Fruit fly (Drosophila melanogaster) whole organism, embryonic: Measurements from ENCODE around the gene CG14803.

Experiments used
- CG1024 ChIP-seq: fragments of 200-800 bp; sonication (Bioruptor generic); IDR thresholded peaks from 2 replicates; pipeline ENCODE4 v1.3.6; 2022; ENCODE audit warnings: missing biosample characterization, missing genetic modification characterization
- CG10654 ChIP-seq: fragments of 200-800 bp; sonication (Bioruptor generic); optimal IDR thresholded peaks from 2 replicates; lab custom pipeline; 2016; ENCODE audit warnings: missing biosample characterization, missing genetic modification characterization
- CG12155 ChIP-seq: fragments of 200-800 bp; sonication (Bioruptor generic); optimal IDR thresholded peaks from 3 replicates; lab custom pipeline; 2016; ENCODE audit warnings: missing biosample characterization, missing genetic modification characterization
- CG1233 ChIP-seq: fragments of 200-800 bp; sonication (Bioruptor generic); optimal IDR thresholded peaks from 4 replicates; lab custom pipeline; 2018; ENCODE audit warnings: missing biosample characterization, mild to moderate bottlenecking, missing genetic modification characterization
- CG12942 ChIP-seq: fragments of 200-800 bp; sonication (Bioruptor generic); optimal IDR thresholded peaks from 3 replicates; lab custom pipeline; 2016; ENCODE audit warnings: missing biosample characterization, missing genetic modification characterization
- CG13123 ChIP-seq: fragments of 200-800 bp; sonication (Bioruptor generic); optimal IDR thresholded peaks from 2 replicates; lab custom pipeline; 2016; ENCODE audit warnings: missing biosample characterization, missing genetic modification characterization
- CG13424 ChIP-seq: fragments of 200-800 bp; sonication (Bioruptor generic); optimal IDR thresholded peaks from 2 replicates; lab custom pipeline; 2019; ENCODE audit warnings: missing biosample characterization, mild to moderate bottlenecking, missing genetic modification characterization, moderate library complexity
- CG14441 ChIP-seq: fragments of 200-800 bp; sonication (Bioruptor generic); IDR thresholded peaks from 2 replicates; pipeline ENCODE4 v1.3.6; 2022; ENCODE audit warnings: missing biosample characterization, missing genetic modification characterization
- CG15073 ChIP-seq: fragments of 200-800 bp; sonication (Bioruptor generic); optimal IDR thresholded peaks from 2 replicates; lab custom pipeline; 2016; ENCODE audit warnings: missing biosample characterization, missing genetic modification characterization
- CG15601 ChIP-seq: fragments of 200-800 bp; sonication (Bioruptor generic); optimal IDR thresholded peaks from 3 replicates; lab custom pipeline; 2019; ENCODE audit warnings: missing biosample characterization, mild to moderate bottlenecking, missing genetic modification characterization, moderate library complexity
- CG1792 ChIP-seq: fragments of 200-800 bp; sonication (Bioruptor generic); optimal IDR thresholded peaks from 2 replicates; lab custom pipeline; 2016; ENCODE audit warnings: missing biosample characterization, missing genetic modification characterization
- CG18262 ChIP-seq: fragments of 200-800 bp; optimal IDR thresholded peaks from 3 replicates; lab custom pipeline; 2019; ENCODE audit warnings: missing biosample characterization, mild to moderate bottlenecking, missing genetic modification characterization, moderate library complexity
- CG3163 ChIP-seq: fragments of 200-800 bp; sonication (Bioruptor generic); optimal IDR thresholded peaks from 3 replicates; lab custom pipeline; 2016; ENCODE audit warnings: missing biosample characterization, missing genetic modification characterization
- CG33557 ChIP-seq: fragments of 200-800 bp; sonication (Bioruptor generic); optimal IDR thresholded peaks from 2 replicates; lab custom pipeline; 2019; ENCODE audit warnings: missing biosample characterization, mild to moderate bottlenecking, missing genetic modification characterization, moderate library complexity
- CG3726 ChIP-seq: fragments of 200-800 bp; sonication (Bioruptor generic); IDR thresholded peaks from 3 replicates; pipeline ENCODE4, ENCODE4 v1.3.6; 2022; ENCODE audit warnings: missing biosample characterization, missing genetic modification characterization
- CG6272 ChIP-seq: fragments of 200-800 bp; sonication (Bioruptor generic); IDR thresholded peaks from 2 replicates; pipeline ENCODE4 v1.3.6; 2022; ENCODE audit warnings: missing biosample characterization, missing genetic modification characterization
- CG6689 ChIP-seq: fragments of 200-800 bp; sonication (Bioruptor generic); IDR thresholded peaks from 2 replicates; pipeline ENCODE4 v1.3.6; 2022; ENCODE audit warnings: missing biosample characterization, missing genetic modification characterization
- CG6813 ChIP-seq: fragments of 200-800 bp; sonication (Bioruptor generic); optimal IDR thresholded peaks from 2 replicates; lab custom pipeline; 2017; ENCODE audit warnings: missing biosample characterization, missing genetic modification characterization, mild to moderate bottlenecking, moderate library complexity, missing genetic modification reagents
- CG7372 ChIP-seq: fragments of 200-800 bp; sonication (Bioruptor generic); IDR thresholded peaks from 2 replicates; pipeline ENCODE4 v1.3.6; 2022; ENCODE audit warnings: missing biosample characterization, missing genetic modification characterization
- CG8290 ChIP-seq, 3 experiments: fragments of 200-800 bp; sonication (Bioruptor generic); optimal IDR thresholded peaks; 2 replicates each; lab custom pipeline; 2016 to 2019; ENCODE audit warnings: missing biosample characterization in 3 of 3, missing genetic modification characterization in 3 of 3, mild to moderate bottlenecking in 2 of 3, moderate library complexity in 1 of 3
- CG8359 ChIP-seq: fragments of 200-800 bp; sonication (Bioruptor generic); optimal IDR thresholded peaks from 2 replicates; lab custom pipeline; 2017; ENCODE audit warnings: missing biosample characterization, mild to moderate bottlenecking, missing genetic modification characterization, borderline replicate concordance
- CG9797 ChIP-seq: fragments of 200-800 bp; sonication (Bioruptor generic); optimal IDR thresholded peaks from 3 replicates; lab custom pipeline; 2018; ENCODE audit warnings: missing biosample characterization, mild to moderate bottlenecking, missing genetic modification characterization
- CHES-1-like ChIP-seq: fragments of 200-800 bp; sonication (Bioruptor generic); optimal IDR thresholded peaks from 2 replicates; lab custom pipeline; 2016; ENCODE audit warnings: missing biosample characterization, missing genetic modification characterization
- Hey ChIP-seq: fragments of 200-800 bp; sonication (Bioruptor generic); optimal IDR thresholded peaks from 3 replicates; lab custom pipeline; 2018; ENCODE audit warnings: missing biosample characterization, mild to moderate bottlenecking, missing genetic modification characterization
- HmgZ ChIP-seq: fragments of 200-800 bp; sonication (Bioruptor generic); optimal IDR thresholded peaks from 2 replicates; lab custom pipeline; 2018; ENCODE audit warnings: missing biosample characterization, mild to moderate bottlenecking, missing genetic modification characterization
- Lim3 ChIP-seq: fragments of 200-800 bp; sonication (Bioruptor generic); IDR thresholded peaks from 2 replicates; pipeline ENCODE4 v1.3.6; 2022; ENCODE audit warnings: missing biosample characterization, missing genetic modification characterization
- Lpt ChIP-seq: fragments of >200 bp; optimal IDR thresholded peaks from 2 replicates; lab custom pipeline; 2018; ENCODE audit warnings: missing biosample characterization, missing genetic modification characterization
- MBD-R2 ChIP-seq: fragments of 200-800 bp; sonication (Bioruptor generic); IDR thresholded peaks from 2 replicates; pipeline ENCODE4 v1.3.6; 2022; ENCODE audit warnings: missing biosample characterization, missing genetic modification characterization
- Mrtf ChIP-seq: fragments of 200-800 bp; sonication (Bioruptor generic); IDR thresholded peaks from 3 replicates; pipeline ENCODE4 v1.3.6; 2022; ENCODE audit warnings: missing biosample characterization, missing genetic modification characterization
- Nf-YA ChIP-seq: fragments of 200-800 bp; sonication (Bioruptor generic); IDR thresholded peaks from 2 replicates; pipeline ENCODE4 v1.3.6; 2022; ENCODE audit warnings: missing biosample characterization, missing genetic modification characterization
- Nf-YB ChIP-seq: fragments of 200-800 bp; sonication (Bioruptor generic); optimal IDR thresholded peaks from 3 replicates; lab custom pipeline; 2019; ENCODE audit warnings: missing biosample characterization, mild to moderate bottlenecking, missing genetic modification characterization, moderate library complexity
- Optix ChIP-seq: fragments of 200-800 bp; sonication (Bioruptor generic); IDR thresholded peaks from 3 replicates; pipeline ENCODE4 v1.3.6; 2022; ENCODE audit warnings: missing biosample characterization, missing genetic modification characterization
- Rx ChIP-seq: fragments of 200-800 bp; sonication (Bioruptor generic); IDR thresholded peaks from 2 replicates; pipeline ENCODE4 v1.3.6; 2022; ENCODE audit warnings: missing biosample characterization, missing genetic modification characterization
- ash1 ChIP-seq: fragments of 200-800 bp; sonication (Bioruptor generic); optimal IDR thresholded peaks from 2 replicates; lab custom pipeline; 2018; ENCODE audit warnings: missing biosample characterization, mild to moderate bottlenecking, missing genetic modification characterization
- bigmax ChIP-seq: fragments of 200-800 bp; sonication (Bioruptor generic); optimal IDR thresholded peaks from 2 replicates; lab custom pipeline; 2018; ENCODE audit warnings: missing biosample characterization, mild to moderate bottlenecking, missing genetic modification characterization
- br ChIP-seq: fragments of >200 bp; optimal IDR thresholded peaks from 2 replicates; lab custom pipeline; 2017
- cwo ChIP-seq: fragments of 200-800 bp; sonication (Bioruptor generic); optimal IDR thresholded peaks from 3 replicates; lab custom pipeline; 2017; ENCODE audit warnings: missing biosample characterization, missing genetic modification characterization, mild to moderate bottlenecking, moderate library complexity, missing genetic modification reagents
- dati ChIP-seq: fragments of 200-800 bp; sonication (Bioruptor generic); IDR thresholded peaks from 2 replicates; pipeline ENCODE4 v1.3.6; 2022; ENCODE audit warnings: missing biosample characterization, missing genetic modification characterization
- dimm ChIP-seq: fragments of 200-800 bp; sonication (Bioruptor generic); IDR thresholded peaks from 2 replicates; pipeline ENCODE4 v1.3.6; 2022; ENCODE audit warnings: missing biosample characterization, missing genetic modification characterization
- dysf ChIP-seq: fragments of 200-800 bp; sonication (Bioruptor generic); IDR thresholded peaks from 3 replicates; pipeline ENCODE4 v1.3.6; 2022; ENCODE audit warnings: missing biosample characterization, missing genetic modification characterization
- eyg ChIP-seq: fragments of 200-800 bp; sonication (Bioruptor generic); optimal IDR thresholded peaks from 3 replicates; lab custom pipeline; 2016; ENCODE audit warnings: missing biosample characterization, missing genetic modification characterization
- gcm2 ChIP-seq: fragments of 200-800 bp; sonication (Bioruptor generic); optimal IDR thresholded peaks from 2 replicates; lab custom pipeline; 2016; ENCODE audit warnings: missing biosample characterization, missing genetic modification characterization
- grau ChIP-seq: fragments of 200-800 bp; optimal IDR thresholded peaks from 3 replicates; lab custom pipeline; 2019; ENCODE audit warnings: missing biosample characterization, mild to moderate bottlenecking, missing genetic modification characterization, moderate library complexity
- gt ChIP-seq: fragments of 200-800 bp; sonication (Bioruptor generic); IDR thresholded peaks from 2 replicates; pipeline ENCODE4 v1.3.6; 2022; ENCODE audit warnings: missing biosample characterization, missing genetic modification characterization
- lbe ChIP-seq: fragments of 200-800 bp; sonication (Bioruptor generic); optimal IDR thresholded peaks from 2 replicates; lab custom pipeline; 2016; ENCODE audit warnings: missing biosample characterization, mild to moderate bottlenecking, missing genetic modification characterization
- lov ChIP-seq, 2 experiments: fragments of 200-800 bp in 1 of 2; fragments of >200 bp in 1 of 2; sonication (Bioruptor generic) in 1 of 2; IDR thresholded peaks in 1 of 2; optimal IDR thresholded peaks in 1 of 2; 2 replicates in 1 of 2; 3 replicates in 1 of 2; pipeline versions ENCODE4 v1.3.6 to Lab custom; 2017 to 2022; ENCODE audit warnings: missing biosample characterization in 1 of 2, missing genetic modification characterization in 1 of 2
- pb ChIP-seq: fragments of 200-800 bp; sonication (Bioruptor generic); optimal IDR thresholded peaks from 3 replicates; lab custom pipeline; 2016; ENCODE audit warnings: missing biosample characterization, missing genetic modification characterization
- salm ChIP-seq: fragments of 200-800 bp; sonication (Bioruptor generic); optimal IDR thresholded peaks from 2 replicates; lab custom pipeline; 2018; ENCODE audit warnings: missing biosample characterization, mild to moderate bottlenecking, missing genetic modification characterization
- stc ChIP-seq: fragments of 200-800 bp; sonication (Bioruptor generic); IDR thresholded peaks from 2 replicates; pipeline ENCODE4 v1.3.6; 2022; ENCODE audit warnings: missing biosample characterization, missing genetic modification characterization
- zfh2 ChIP-seq: fragments of 200-800 bp; sonication (Bioruptor generic); optimal IDR thresholded peaks from 2 replicates; lab custom pipeline; 2016; ENCODE audit warnings: missing biosample characterization, missing genetic modification characterization

CG14803 gene

dm6 chrX:1877107-1877736, 8.6 kb downstream of the CG14803 start, which contains the start of the genes CG14817 and CG14805 (continued):
- TF ChIP-seq stc (GFP tag; lab: Robert Waterston, UW), result peak; percentile 54
- TF ChIP-seq CG10654 (GFP tag; lab: Kevin White, UChicago), result peak; percentile 23
- no peak for TF ChIP-seq CG12155
- peak; percentile 47 for TF ChIP-seq CG13424
- no peak for TF ChIP-seq CG1792 (GFP tag; lab: Kevin White, UChicago)
- TF ChIP-seq cwo (GFP tag; lab: Kevin White, UChicago), result peak; percentile 38
- peak; percentile 74 for TF ChIP-seq CG15601 (tag; lab: Kevin White, UChicago)
- TF ChIP-seq dati (GFP tag; lab: Robert Waterston, UW), result no peak
- peak; percentile 75 for TF ChIP-seq MBD-R2 (GFP tag; lab: Robert Waterston, UW)
- TF ChIP-seq CG1024 (GFP tag; lab: Robert Waterston, UW), result no peak
- no peak for TF ChIP-seq CG6272 (GFP tag; lab: Robert Waterston, UW)
- no peak for TF ChIP-seq gcm2
- no peak for TF ChIP-seq Nf-YA
- peak; percentile 89 for TF ChIP-seq CG6813 (GFP tag; lab: Kevin White, UChicago)
- 0 out of 3 replicates have a peak, but pooled peaks have one; percentile 8 for TF ChIP-seq Mrtf
- TF ChIP-seq grau (tag; lab: Kevin White, UChicago), result peak; percentile 66
- TF ChIP-seq Optix (GFP tag; lab: Robert Waterston, UW), result 0 out of 3 replicates have a peak, but pooled peaks have one; percentile 22
- TF ChIP-seq Nf-YB (GFP tag; lab: Kevin White, UChicago), result peak; percentile 51
- TF ChIP-seq dysf (GFP tag; lab: Robert Waterston, UW), result peak; percentile 53; the same call in 1 of the 3 replicates
- peak; percentile 10 for TF ChIP-seq CG13123
- TF ChIP-seq CG3163 (GFP tag; lab: Kevin White, UChicago), result no peak
- TF ChIP-seq CG12942, result no peak
- TF ChIP-seq dimm (GFP tag; lab: Robert Waterston, UW), result no peak
- no peak for TF ChIP-seq CG3726 (GFP tag; lab: Robert Waterston, UW)
- TF ChIP-seq bigmax, result peak; percentile 51
- TF ChIP-seq pb (GFP tag; lab: Kevin White, UChicago), result peak; percentile 2
- no peak for TF ChIP-seq Hey (tag; lab: Kevin White, UChicago)
- TF ChIP-seq CG14441, result no peak
- no peak for TF ChIP-seq Lpt
- TF ChIP-seq CG33557 (GFP tag; lab: Kevin White, UChicago), result peak; percentile 70
- TF ChIP-seq CG7372 (GFP tag; lab: Robert Waterston, UW), result no peak
- no peak for TF ChIP-seq eyg (GFP tag; lab: Kevin White, UChicago)
- TF ChIP-seq lbe (GFP tag; lab: Kevin White, UChicago), result peak; percentile 62
- TF ChIP-seq CG6689 (GFP tag; lab: Robert Waterston, UW), result 0 out of 2 replicates have a peak, but pooled peaks have one; percentile 19
- TF ChIP-seq lov (optimal IDR thresholded peaks at IDR 0.05; lab: Kevin White, UChicago), result no peak
- TF ChIP-seq lov (GFP tag; IDR thresholded peaks at IDR 0.05; lab: Robert Waterston, UW), result peak; percentile 71; the same call in 1 of the 3 replicates
- peak; percentile 76 for TF ChIP-seq HmgZ (tag; lab: Kevin White, UChicago)
- TF ChIP-seq br (lab: Kevin White, UChicago), result no peak
- TF ChIP-seq ash1 (GFP tag; lab: Kevin White, UChicago), result peak; percentile 85
- TF ChIP-seq CHES-1-like (GFP tag; lab: Kevin White, UChicago), result peak; percentile 41
- no peak for TF ChIP-seq gt (GFP tag; lab: Robert Waterston, UW)
- peak; percentile 72 for TF ChIP-seq CG9797 (GFP tag; lab: Kevin White, UChicago)
- TF ChIP-seq CG8290 (GFP tag; optimal IDR thresholded peaks at IDR 0.05; lab: Kevin White, UChicago), result peak; percentile 27
- peak in 1 of 2 experiments; percentile 59 for TF ChIP-seq CG8290 (tag; optimal IDR thresholded peaks at IDR 0.05; lab: Kevin White, UChicago)
- TF ChIP-seq Lim3 (GFP tag; lab: Robert Waterston, UW), result no peak
- peak; percentile 58 for TF ChIP-seq CG18262
- TF ChIP-seq CG1233 (GFP tag; lab: Kevin White, UChicago), result peak; percentile 83
- TF ChIP-seq Rx (GFP tag; lab: Robert Waterston, UW), result 0 out of 2 replicates have a peak, but pooled peaks have one; percentile 25
- TF ChIP-seq CG15073 (GFP tag; lab: Kevin White, UChicago), result no peak
- no peak for TF ChIP-seq zfh2 (GFP tag; lab: Kevin White, UChicago)
- peak; percentile 70 for TF ChIP-seq salm (tag; lab: Kevin White, UChicago)
- peak; percentile 31 for TF ChIP-seq CG8359 (GFP tag; lab: Kevin White, UChicago)
